Worm (Caenorhabditis elegans) whole organism, late embryonic: Measurements from ENCODE around the gene srd-28.
"Not testable (repeated sequence)": the region's sequence is repeated elsewhere in the genome, so short reads cannot be mapped to it uniquely, and the experiment has no call there.

Experiments
- C08G9.2 ChIP-seq: sonication (generic microtip); optimal IDR thresholded peaks from 2 replicates; lab custom pipeline; 2016; ENCODE audit warnings: mild to moderate bottlenecking, missing genetic modification characterization, moderate library complexity, missing compliant biosample characterization
- F13H6.1 ChIP-seq: sonication (generic microtip); optimal IDR thresholded peaks from 2 replicates; lab custom pipeline; 2016; ENCODE audit warnings: missing genetic modification characterization, missing compliant biosample characterization
- ceh-14 ChIP-seq: sonication (generic microtip); optimal IDR thresholded peaks from 2 replicates; lab custom pipeline; 2016; ENCODE audit warnings: missing genotype, missing genetic modification characterization, missing compliant biosample characterization
- ceh-18 ChIP-seq: sonication (generic microtip); optimal IDR thresholded peaks from 2 replicates; lab custom pipeline; 2016; ENCODE audit warnings: missing genetic modification characterization, missing compliant biosample characterization
- ceh-2 ChIP-seq: sonication (generic microtip); optimal IDR thresholded peaks from 2 replicates; lab custom pipeline; 2016; ENCODE audit warnings: missing genotype, missing genetic modification characterization, missing compliant biosample characterization
- ceh-22 ChIP-seq: sonication (generic microtip); optimal IDR thresholded peaks from 2 replicates; lab custom pipeline; 2017; ENCODE audit warnings: missing biosample characterization, missing genetic modification characterization
- ceh-24 ChIP-seq: sonication (generic microtip); optimal IDR thresholded peaks from 2 replicates; lab custom pipeline; 2016; ENCODE audit warnings: mild to moderate bottlenecking, missing genetic modification characterization, missing compliant biosample characterization
- ceh-30 ChIP-seq: fragments of 150-350 bp; optimal IDR thresholded peaks from 2 replicates; lab custom pipeline; 2014; ENCODE audit warnings: missing biosample characterization, missing genetic modification characterization
- ceh-45 ChIP-seq: fragments of 200-800 bp; sonication (Bioruptor generic); IDR thresholded peaks from 2 replicates; pipeline ENCODE4 v1.3.6; 2022; ENCODE audit warnings: missing genetic modification reagents, missing genetic modification characterization, missing compliant biosample characterization
- ceh-48 ChIP-seq: sonication (generic microtip); optimal IDR thresholded peaks from 2 replicates; lab custom pipeline; 2016; ENCODE audit warnings: missing genetic modification characterization, inconsistent platforms, missing compliant biosample characterization
- ceh-9 ChIP-seq: sonication (generic microtip); optimal IDR thresholded peaks from 2 replicates; lab custom pipeline; 2016; ENCODE audit warnings: mild to moderate bottlenecking, missing genetic modification characterization, inconsistent platforms, missing compliant biosample characterization
- dmd-4 ChIP-seq: sonication (generic microtip); optimal IDR thresholded peaks from 2 replicates; lab custom pipeline; 2016; ENCODE audit warnings: borderline replicate concordance, missing genetic modification characterization, missing compliant biosample characterization
- dve-1 ChIP-seq: sonication (generic microtip); optimal IDR thresholded peaks from 2 replicates; lab custom pipeline; 2017; ENCODE audit warnings: antibody characterized with exemption, mild to moderate bottlenecking, missing genetic modification characterization, missing compliant biosample characterization
- elt-2 ChIP-seq: sonication (generic microtip); optimal IDR thresholded peaks from 2 replicates; lab custom pipeline; 2016; ENCODE audit warnings: missing genetic modification reagents, missing genetic modification characterization, missing compliant biosample characterization
- elt-4 ChIP-seq: sonication (generic microtip); optimal IDR thresholded peaks from 2 replicates; lab custom pipeline; 2016; ENCODE audit warnings: missing genetic modification characterization, missing compliant biosample characterization
- ets-4 ChIP-seq: sonication (generic microtip); optimal IDR thresholded peaks from 2 replicates; lab custom pipeline; 2016; ENCODE audit warnings: missing genetic modification characterization, missing compliant biosample characterization
- eyg-1 ChIP-seq: sonication (generic microtip); optimal IDR thresholded peaks from 2 replicates; lab custom pipeline; 2016; ENCODE audit warnings: missing genotype, missing genetic modification characterization, missing compliant biosample characterization
- fax-1 ChIP-seq: sonication (generic microtip); optimal IDR thresholded peaks from 2 replicates; lab custom pipeline; 2016; ENCODE audit warnings: missing genotype, missing genetic modification characterization, missing compliant biosample characterization
- fkh-6 ChIP-seq: sonication (generic microtip); optimal IDR thresholded peaks from 2 replicates; lab custom pipeline; 2016; ENCODE audit warnings: missing genetic modification characterization, missing compliant biosample characterization
- gmeb-2 ChIP-seq: sonication (generic microtip); optimal IDR thresholded peaks from 2 replicates; lab custom pipeline; 2016; ENCODE audit warnings: missing genetic modification characterization, inconsistent platforms, missing compliant biosample characterization
- hlh-13 ChIP-seq: fragments of 200-800 bp; sonication (Bioruptor generic); optimal IDR thresholded peaks from 2 replicates; lab custom pipeline; 2018; ENCODE audit warnings: mild to moderate bottlenecking, missing genetic modification characterization, missing compliant biosample characterization
- hlh-30 ChIP-seq: sonication (generic microtip); optimal IDR thresholded peaks from 2 replicates; lab custom pipeline; 2017; ENCODE audit warnings: antibody characterized with exemption, missing genetic modification characterization, missing compliant biosample characterization; ENCODE audit not compliant: insufficient read depth
- hlh-6 ChIP-seq: sonication (generic microtip); optimal IDR thresholded peaks from 2 replicates; lab custom pipeline; 2016; ENCODE audit warnings: missing genotype, missing genetic modification characterization, missing compliant biosample characterization
- hlh-8 ChIP-seq: sonication (generic microtip); optimal IDR thresholded peaks from 2 replicates; lab custom pipeline; 2016; ENCODE audit warnings: missing genotype, missing genetic modification characterization, missing compliant biosample characterization
- lim-6 ChIP-seq: sonication (generic microtip); optimal IDR thresholded peaks from 2 replicates; lab custom pipeline; 2016; ENCODE audit warnings: missing genetic modification characterization, missing compliant biosample characterization
- lin-11 ChIP-seq: fragments of 200-800 bp; sonication (Bioruptor generic); optimal IDR thresholded peaks from 2 replicates; lab custom pipeline; 2018; ENCODE audit warnings: mild to moderate bottlenecking, missing genetic modification characterization, missing compliant biosample characterization
- mec-3 ChIP-seq: sonication (generic microtip); optimal IDR thresholded peaks from 2 replicates; lab custom pipeline; 2016; ENCODE audit warnings: borderline replicate concordance, missing genetic modification characterization, missing compliant biosample characterization
- npax-4 ChIP-seq: sonication (generic microtip); optimal IDR thresholded peaks from 2 replicates; lab custom pipeline; 2016; ENCODE audit warnings: missing genetic modification characterization, missing compliant biosample characterization
- odd-2 ChIP-seq: sonication (generic microtip); optimal IDR thresholded peaks from 2 replicates; lab custom pipeline; 2017; ENCODE audit warnings: antibody characterized with exemption, mild to moderate bottlenecking, missing genetic modification characterization, missing compliant biosample characterization
- pat-9 ChIP-seq: fragments of 200-800 bp; sonication (Bioruptor generic); optimal IDR thresholded peaks from 2 replicates; lab custom pipeline; 2018; ENCODE audit warnings: mild to moderate bottlenecking, missing genetic modification characterization, moderate library complexity, missing compliant biosample characterization
- pax-1 ChIP-seq: fragments of 150-350 bp; optimal IDR thresholded peaks from 2 replicates; lab custom pipeline; 2014; ENCODE audit warnings: missing biosample characterization, missing genetic modification characterization
- pha-2 ChIP-seq: sonication (generic microtip); optimal IDR thresholded peaks from 2 replicates; lab custom pipeline; 2017; ENCODE audit warnings: mild to moderate bottlenecking, missing genetic modification characterization, missing compliant biosample characterization
- pha-4 ChIP-seq: fragments of 150-350 bp; optimal IDR thresholded peaks from 2 replicates; lab custom pipeline; 2018; ENCODE audit warnings: missing biosample characterization, missing genetic modification reagents, missing genetic modification characterization
- ref-2 ChIP-seq: sonication (generic microtip); optimal IDR thresholded peaks from 2 replicates; lab custom pipeline; 2016; ENCODE audit warnings: missing genetic modification characterization, missing compliant biosample characterization
- sdc-2 ChIP-seq: sonication (generic microtip); optimal IDR thresholded peaks from 2 replicates; lab custom pipeline; 2016; ENCODE audit warnings: missing genotype, missing genetic modification characterization, missing compliant biosample characterization
- sox-2 ChIP-seq: fragments of 200-800 bp; sonication (Bioruptor generic); IDR thresholded peaks from 2 replicates; pipeline ENCODE4 v1.3.6; 2022; ENCODE audit warnings: missing genetic modification reagents, missing genetic modification characterization, missing compliant biosample characterization
- syd-9 ChIP-seq: sonication (generic microtip); optimal IDR thresholded peaks from 2 replicates; lab custom pipeline; 2016; ENCODE audit warnings: mild to moderate bottlenecking, missing genetic modification characterization, moderate library complexity, missing compliant biosample characterization
- tbx-2 ChIP-seq: sonication (generic microtip); optimal IDR thresholded peaks from 2 replicates; lab custom pipeline; 2016; ENCODE audit warnings: missing genetic modification characterization, missing compliant biosample characterization
- tbx-7 ChIP-seq: sonication (generic microtip); optimal IDR thresholded peaks from 2 replicates; lab custom pipeline; 2016; ENCODE audit warnings: missing genotype, missing genetic modification characterization, missing compliant biosample characterization
- ttx-3 ChIP-seq: sonication (generic microtip); optimal IDR thresholded peaks from 2 replicates; lab custom pipeline; 2016; ENCODE audit warnings: missing genetic modification reagents, missing genetic modification characterization, missing compliant biosample characterization
- unc-3 ChIP-seq, 2 experiments: fragments of 200-800 bp in 1 of 2; sonication (Bioruptor generic) in 1 of 2; sonication (generic microtip) in 1 of 2; conservative IDR thresholded peaks in 1 of 2; optimal IDR thresholded peaks in 1 of 2; 2 replicates each; pipeline versions ENCODE4 v1.3.6 to Lab custom; 2016 to 2022; ENCODE audit warnings: missing compliant biosample characterization in 2 of 2, missing genetic modification characterization in 2 of 2, missing genetic modification reagents in 1 of 2
- unc-55 ChIP-seq: sonication (generic microtip); optimal IDR thresholded peaks from 2 replicates; lab custom pipeline; 2017; ENCODE audit warnings: missing biosample characterization, missing genetic modification reagents, missing genetic modification characterization
- unc-86 ChIP-seq: sonication (generic microtip); optimal IDR thresholded peaks from 2 replicates; lab custom pipeline; 2016; ENCODE audit warnings: missing genetic modification characterization, missing compliant biosample characterization

The srd-28 gene

DNA sequence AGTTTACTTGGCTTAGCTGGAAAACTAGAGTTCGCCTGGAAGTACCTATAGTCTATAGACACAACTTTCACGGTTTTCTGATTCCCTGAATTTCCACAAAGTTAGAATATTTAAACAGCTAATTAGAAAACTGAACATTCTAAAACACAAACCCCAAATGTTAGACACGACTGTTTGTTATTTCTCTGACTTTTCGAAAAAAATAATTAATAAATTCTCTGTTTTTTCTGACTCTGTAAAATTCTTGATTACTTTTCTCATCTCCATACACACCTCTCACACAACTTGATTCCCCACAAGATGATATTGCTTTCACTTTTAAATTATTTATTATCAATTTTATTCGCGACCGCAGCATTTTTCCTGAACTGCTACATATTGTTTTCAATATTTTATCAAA, 3.1 kb downstream of the srd-28 start, which contains the start of gene srbc-75:
srbc-75 (plus strand) TSS at position 301 of the 400 bp plus-strand sequence.
- TF ChIP-seq pha-2 (tag; lab: Kevin White, UChicago), result no peak
- TF ChIP-seq ceh-2 (tag; lab: Kevin White, UChicago), result no peak
- no peak for TF ChIP-seq ceh-45 (GFP tag; lab: Robert Waterston, UW)
- TF ChIP-seq sox-2 (GFP tag; lab: Robert Waterston, UW), result no peak
- TF ChIP-seq odd-2, result no peak
- no peak for TF ChIP-seq hlh-8 (tag; lab: Kevin White, UChicago)
- TF ChIP-seq sdc-2 (tag; lab: Kevin White, UChicago), result no peak
- TF ChIP-seq ets-4, result no peak
- no peak for TF ChIP-seq eyg-1 (tag; lab: Kevin White, UChicago)
- TF ChIP-seq pat-9 (tag; lab: Kevin White, UChicago), result no peak
- no peak for TF ChIP-seq ceh-48 (tag; lab: Kevin White, UChicago)
- TF ChIP-seq dmd-4 (tag; lab: Kevin White, UChicago), result no peak
- no peak for TF ChIP-seq hlh-6
- TF ChIP-seq F13H6.1 (tag; lab: Kevin White, UChicago), result no peak
- no peak for TF ChIP-seq elt-2 (tag; lab: Kevin White, UChicago)
- no peak for TF ChIP-seq unc-3 (GFP tag; conservative IDR thresholded peaks at IDR 0.05; lab: Robert Waterston, UW)
- TF ChIP-seq unc-3 (tag; optimal IDR thresholded peaks at IDR 0.05; lab: Kevin White, UChicago), result no peak
- TF ChIP-seq pax-1 (tag; lab: Kevin White, UChicago), result no peak
- TF ChIP-seq unc-86, result no peak
- no peak for TF ChIP-seq ceh-18
- no peak for TF ChIP-seq pha-4 (tag; lab: Kevin White, UChicago)

DNA sequence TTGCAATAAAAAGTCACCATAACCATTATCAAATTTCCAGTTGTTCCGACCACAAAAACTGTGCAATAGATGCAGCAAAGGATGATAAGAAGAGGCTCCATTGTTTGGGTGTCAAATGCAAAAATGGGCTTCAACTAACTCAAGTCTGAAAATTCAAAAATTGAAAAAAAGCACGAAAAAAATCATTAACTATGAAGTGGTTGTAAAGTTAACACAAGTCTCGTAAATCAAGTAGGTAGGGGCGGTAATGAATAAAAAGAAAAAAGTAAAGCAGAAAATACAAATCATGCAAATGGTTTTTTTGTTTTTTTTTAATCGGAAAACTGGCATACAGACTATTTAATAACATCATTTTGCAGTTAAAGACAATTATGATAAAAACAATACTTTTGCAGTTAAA, 6.3 kb downstream of the srd-28 start, which contains the start of gene srsx-39:
srsx-39 (minus strand) TSS at position 101 of the 400 bp plus-strand sequence.
- not testable (repeated sequence) for TF ChIP-seq tbx-2, hlh-30, npax-4 (tag; lab: Kevin White, UChicago)
- TF ChIP-seq, all 69 proteins: peak for 0; not testable (repeated sequence) for 69

ce11 chrV:15259049-15259448, 8.6 kb downstream of the srd-28 start, which contains the start of gene srsx-37:
Gene srsx-37 (minus strand): TSS chrV:15259149.
- TF ChIP-seq lin-11 (tag; lab: Kevin White, UChicago) (no peak), fax-1 (tag; lab: Kevin White, UChicago) (no peak), hlh-13 (no peak), ceh-9 (tag; lab: Kevin White, UChicago) (no peak), elt-4 (tag; lab: Kevin White, UChicago) (no peak), unc-86 (no peak), ceh-2 (tag; lab: Kevin White, UChicago) (no peak), hlh-6 (no peak), elt-2 (tag; lab: Kevin White, UChicago) (no peak), mec-3 (tag; lab: Kevin White, UChicago) (no peak), lim-6 (tag; lab: Kevin White, UChicago) (no peak), ceh-30 (no peak), ceh-14 (tag; lab: Kevin White, UChicago) (no peak), ceh-24 (tag; lab: Kevin White, UChicago) (no peak), syd-9 (tag; lab: Kevin White, UChicago) (no peak), eyg-1 (tag; lab: Kevin White, UChicago) (no peak), ttx-3 (no peak), fkh-6 (tag; lab: Kevin White, UChicago) (no peak)

- TF ChIP-seq gmeb-2 (tag; lab: Kevin White, UChicago), result no peak
- TF ChIP-seq unc-55 (GFP tag; lab: Kevin White, UChicago), result no peak
- TF ChIP-seq dve-1 (tag; lab: Kevin White, UChicago), result no peak
- no peak for TF ChIP-seq C08G9.2 (tag; lab: Kevin White, UChicago)
- no peak for TF ChIP-seq tbx-7 (tag; lab: Kevin White, UChicago)
- no peak for TF ChIP-seq ceh-22 (tag; lab: Kevin White, UChicago)
- TF ChIP-seq ref-2 (tag; lab: Kevin White, UChicago), result no peak
- TF ChIP-seq, all 69 proteins: peak for 0
These were observed 9.5 kb downstream of the srd-28 start, which contains the start of gene M01B2.8 for ce11 chrV:15259904-15260303. Gene M01B2.8 (plus strand): TSS chrV:15260204.
